Worm (Caenorhabditis elegans) whole organism, L1 larva: ENCODE results near the gene ndg-4.

Experiments
- C04F5.9 ChIP-seq: sonication (generic microtip); optimal IDR thresholded peaks from 2 replicates; lab custom pipeline; 2016; ENCODE audit warnings: missing genetic modification characterization, missing compliant biosample characterization
- C16A3.4 ChIP-seq: fragments of 150-350 bp; optimal IDR thresholded peaks from 2 replicates; lab custom pipeline; 2014; ENCODE audit warnings: missing biosample characterization, missing genetic modification characterization
- C34B4.2 ChIP-seq: sonication (generic microtip); optimal IDR thresholded peaks from 2 replicates; lab custom pipeline; 2017; ENCODE audit warnings: mild to moderate bottlenecking, missing genetic modification characterization, missing compliant biosample characterization
- F16B12.6 ChIP-seq: fragments of 150-350 bp; optimal IDR thresholded peaks from 2 replicates; lab custom pipeline; 2014; ENCODE audit warnings: missing biosample characterization, missing genetic modification characterization
- Y116A8C.19 ChIP-seq: sonication (generic microtip); optimal IDR thresholded peaks from 2 replicates; lab custom pipeline; 2016; ENCODE audit warnings: missing compliant biosample characterization, missing genetic modification characterization, borderline replicate concordance
- alr-1 ChIP-seq: fragments of 200-800 bp; sonication (Bioruptor generic); optimal IDR thresholded peaks from 2 replicates; lab custom pipeline; 2018; ENCODE audit warnings: borderline replicate concordance, mild to moderate bottlenecking, missing genetic modification characterization, missing compliant biosample characterization
- aly-2 ChIP-seq: fragments of 150-350 bp; optimal IDR thresholded peaks from 2 replicates; lab custom pipeline; 2014; ENCODE audit warnings: missing biosample characterization, missing genetic modification characterization
- ceh-63 ChIP-seq: fragments of 200-800 bp; sonication (Bioruptor generic); optimal IDR thresholded peaks from 2 replicates; lab custom pipeline; 2018; ENCODE audit warnings: mild to moderate bottlenecking, missing genetic modification characterization, missing compliant biosample characterization
- ceh-90 ChIP-seq: sonication (generic microtip); optimal IDR thresholded peaks from 2 replicates; lab custom pipeline; 2016; ENCODE audit warnings: missing genetic modification characterization, missing compliant biosample characterization
- dsc-1 ChIP-seq: sonication (generic microtip); optimal IDR thresholded peaks from 2 replicates; lab custom pipeline; 2016; ENCODE audit warnings: mild to moderate bottlenecking, missing genetic modification characterization, missing compliant biosample characterization
- efl-1 ChIP-seq, 4 experiments: fragments of 150-350 bp; optimal IDR thresholded peaks in 3 of 4; peaks in 1 of 4; 1 replicate in 1 of 4; 2 replicates in 3 of 4; lab custom pipeline; 2014; ENCODE audit warnings: missing biosample characterization in 2 of 4, missing genetic modification characterization in 2 of 4, missing genetic modification reagents in 2 of 4
- elt-3 ChIP-seq, 6 experiments: fragments of 150-350 bp in 1 of 6; sonication (generic microtip); optimal IDR thresholded peaks; 2 replicates each; lab custom pipeline; 2017 to 2018; ENCODE audit warnings: missing biosample characterization in 6 of 6, missing genetic modification characterization in 6 of 6, inconsistent platforms in 1 of 6
- ets-5 ChIP-seq: fragments of 200-800 bp; sonication (Bioruptor generic); IDR thresholded peaks from 2 replicates; pipeline ENCODE4 v1.3.6; 2022; ENCODE audit warnings: missing genetic modification characterization, missing compliant biosample characterization
- fkh-10 ChIP-seq: sonication (generic microtip); optimal IDR thresholded peaks from 2 replicates; lab custom pipeline; 2017; ENCODE audit warnings: missing biosample characterization, missing genetic modification reagents, missing genetic modification characterization
- fkh-4 ChIP-seq: sonication (generic microtip); optimal IDR thresholded peaks from 2 replicates; lab custom pipeline; 2016; ENCODE audit warnings: missing compliant biosample characterization, missing genetic modification characterization, borderline replicate concordance
- fkh-8 ChIP-seq: sonication (generic microtip); optimal IDR thresholded peaks from 2 replicates; lab custom pipeline; 2016; ENCODE audit warnings: mild to moderate bottlenecking, missing genetic modification characterization, missing compliant biosample characterization
- fos-1 ChIP-seq: fragments of 150-350 bp; optimal IDR thresholded peaks from 2 replicates; lab custom pipeline; 2014; ENCODE audit warnings: missing biosample characterization, missing genetic modification characterization
- grh-1 ChIP-seq: fragments of 200-800 bp; sonication (Bioruptor generic); IDR thresholded peaks from 2 replicates; pipeline ENCODE4 v1.3.6; 2022; ENCODE audit warnings: missing genetic modification reagents, missing genetic modification characterization, missing compliant biosample characterization
- hlh-4 ChIP-seq: sonication (generic microtip); optimal IDR thresholded peaks from 2 replicates; lab custom pipeline; 2016; ENCODE audit warnings: mild to moderate bottlenecking, missing genetic modification characterization, missing compliant biosample characterization
- irx-1 ChIP-seq: sonication (generic microtip); optimal IDR thresholded peaks from 2 replicates; lab custom pipeline; 2016; ENCODE audit warnings: missing genetic modification characterization, missing compliant biosample characterization
- isw-1 ChIP-seq: fragments of 200-800 bp; sonication (Bioruptor generic); IDR thresholded peaks from 2 replicates; pipeline ENCODE4 v1.3.6; 2022; ENCODE audit warnings: missing genetic modification characterization, missing compliant biosample characterization
- jun-1 ChIP-seq: fragments of 150-350 bp; optimal IDR thresholded peaks from 2 replicates; lab custom pipeline; 2014; ENCODE audit warnings: missing biosample characterization, missing genetic modification reagents, missing genetic modification characterization
- lin-13 ChIP-seq: fragments of 150-350 bp; optimal IDR thresholded peaks from 2 replicates; lab custom pipeline; 2014; ENCODE audit warnings: missing biosample characterization, missing genetic modification reagents, missing genetic modification characterization
- lin-14 ChIP-seq: fragments of 200-800 bp; sonication (Bioruptor generic); optimal IDR thresholded peaks from 2 replicates; lab custom pipeline; 2018; ENCODE audit warnings: mild to moderate bottlenecking, missing genetic modification characterization, moderate library complexity, missing compliant biosample characterization
- lin-39 ChIP-seq: fragments of 150-350 bp; optimal IDR thresholded peaks from 2 replicates; lab custom pipeline; 2014; ENCODE audit warnings: missing biosample characterization, missing genetic modification reagents, missing genetic modification characterization
- lir-3 ChIP-seq: sonication (generic microtip); optimal IDR thresholded peaks from 2 replicates; lab custom pipeline; 2016; ENCODE audit warnings: mild to moderate bottlenecking, missing genetic modification characterization, moderate library complexity, missing compliant biosample characterization; ENCODE audit not compliant: poor library complexity
- mdl-1 ChIP-seq, 2 experiments: fragments of 150-350 bp; optimal IDR thresholded peaks; 2 replicates each; lab custom pipeline; 2014 to 2017; ENCODE audit warnings: missing biosample characterization in 2 of 2, missing genetic modification characterization in 2 of 2, inconsistent platforms in 1 of 2
- nhr-237 ChIP-seq: fragments of 150-350 bp; optimal IDR thresholded peaks from 2 replicates; lab custom pipeline; 2014; ENCODE audit warnings: missing biosample characterization, missing genetic modification characterization
- nhr-71 ChIP-seq: sonication (generic microtip); optimal IDR thresholded peaks from 2 replicates; lab custom pipeline; 2016; ENCODE audit warnings: mild to moderate bottlenecking, missing genetic modification characterization, moderate library complexity, missing compliant biosample characterization
- nhr-77 ChIP-seq: fragments of 150-350 bp; optimal IDR thresholded peaks from 2 replicates; lab custom pipeline; 2014; ENCODE audit warnings: missing biosample characterization, missing genetic modification characterization
- nhr-84 ChIP-seq: sonication (generic microtip); optimal IDR thresholded peaks from 2 replicates; lab custom pipeline; 2017; ENCODE audit warnings: missing biosample characterization, missing genetic modification characterization
- nhr-85 ChIP-seq: sonication (generic microtip); peaks from one replicate; lab custom pipeline; 2016; ENCODE audit warnings: missing genetic modification characterization, inconsistent platforms, missing compliant biosample characterization
- nhr-90 ChIP-seq: sonication (generic microtip); optimal IDR thresholded peaks from 2 replicates; lab custom pipeline; 2016; ENCODE audit warnings: mild to moderate bottlenecking, missing genetic modification characterization, missing compliant biosample characterization; ENCODE audit not compliant: poor library complexity
- pqm-1 ChIP-seq: sonication (generic microtip); optimal IDR thresholded peaks from 3 replicates; lab custom pipeline; 2017; ENCODE audit warnings: missing biosample characterization, missing genetic modification characterization
- rnt-1 ChIP-seq: sonication (generic microtip); optimal IDR thresholded peaks from 2 replicates; lab custom pipeline; 2016; ENCODE audit warnings: mild to moderate bottlenecking, missing genetic modification characterization, moderate library complexity, missing compliant biosample characterization
- snu-23 ChIP-seq: sonication (generic microtip); optimal IDR thresholded peaks from 2 replicates; lab custom pipeline; 2016; ENCODE audit warnings: missing genetic modification characterization, missing compliant biosample characterization
- sox-4 ChIP-seq: sonication (generic microtip); optimal IDR thresholded peaks from 2 replicates; lab custom pipeline; 2016; ENCODE audit warnings: missing genetic modification characterization, missing compliant biosample characterization
- swsn-7 ChIP-seq: sonication (generic microtip); optimal IDR thresholded peaks from 2 replicates; lab custom pipeline; 2016; ENCODE audit warnings: missing genetic modification characterization, missing compliant biosample characterization
- tbx-2 ChIP-seq: sonication (generic microtip); optimal IDR thresholded peaks from 2 replicates; lab custom pipeline; 2016; ENCODE audit warnings: missing genetic modification characterization, missing compliant biosample characterization
- tlp-1 ChIP-seq: fragments of 150-350 bp; optimal IDR thresholded peaks from 2 replicates; lab custom pipeline; 2014; ENCODE audit warnings: missing biosample characterization, missing genetic modification characterization
- unc-86 ChIP-seq: sonication (generic microtip); optimal IDR thresholded peaks from 2 replicates; lab custom pipeline; 2016; ENCODE audit warnings: missing genetic modification characterization, missing compliant biosample characterization
- ztf-11 ChIP-seq, 2 experiments: sonication (generic microtip); optimal IDR thresholded peaks; 2 replicates each; lab custom pipeline; 2016 to 2017; ENCODE audit warnings: missing genetic modification characterization in 2 of 2, missing biosample characterization in 1 of 2, missing compliant biosample characterization in 1 of 2
- ztf-4 ChIP-seq: fragments of 150-350 bp; optimal IDR thresholded peaks from 2 replicates; lab custom pipeline; 2014; ENCODE audit warnings: missing biosample characterization, missing genetic modification characterization

Gene ndg-4

ce11 chrIII:4494541-4495010 is 27.4 kb upstream of the ndg-4 start (continued):
- TF ChIP-seq Y116A8C.19 (tag; lab: Kevin White, UChicago) (no peak), lin-14 (GFP tag; lab: Kevin White, UChicago) (peak; percentile 76), nhr-77 (peak; percentile 39), mdl-1 (tag; optimal IDR thresholded peaks at IDR 0.05; lab: Kevin White, UChicago) (peak in 1 of 2 experiments; percentile 69), ztf-11 (tag; optimal IDR thresholded peaks at IDR 0.05; lab: Kevin White, UChicago) (no peak), pqm-1 (tag; lab: Kevin White, UChicago) (no peak), C34B4.2 (tag; lab: Kevin White, UChicago) (no peak), irx-1 (tag; lab: Kevin White, UChicago) (no peak), sox-4 (tag; lab: Kevin White, UChicago) (no peak), unc-86 (tag; lab: Kevin White, UChicago) (no peak), efl-1 (optimal IDR thresholded peaks at IDR 0.05; lab: Kevin White, UChicago) (peak in 1 of 2 experiments; percentile 12), efl-1 (GFP tag; optimal IDR thresholded peaks at IDR 0.05 in 1 of 2; lab: Kevin White, UChicago) (peak in 1 of 2 experiments; percentile 22), elt-3 (tag; optimal IDR thresholded peaks at IDR 0.05; lab: Kevin White, UChicago) (peak in 4 of 6 experiments; percentile 50 to 99 (median 70)), C04F5.9 (tag; lab: Kevin White, UChicago) (no peak), F16B12.6 (no peak), ets-5 (GFP tag; lab: Robert Waterston, UW) (no peak), nhr-71 (tag; lab: Kevin White, UChicago) (peak; percentile 75), nhr-237 (tag; lab: Kevin White, UChicago) (no peak), grh-1 (GFP tag; lab: Robert Waterston, UW) (no peak), C16A3.4 (tag; lab: Kevin White, UChicago) (peak; percentile 41), fkh-4 (no peak), jun-1 (tag; lab: Kevin White, UChicago) (no peak), aly-2 (tag; lab: Kevin White, UChicago) (no peak), ceh-63 (GFP tag; lab: Kevin White, UChicago) (no peak), ceh-90 (tag; lab: Kevin White, UChicago) (no peak), fkh-8 (tag; lab: Kevin White, UChicago) (no peak), nhr-90 (tag; lab: Kevin White, UChicago) (peak; percentile 78), alr-1 (no peak), nhr-85 (tag; lab: Kevin White, UChicago) (peak; percentile 96), lin-39 (tag; lab: Kevin White, UChicago) (no peak), ztf-4 (tag; lab: Kevin White, UChicago) (no peak), nhr-84 (no peak), swsn-7 (tag; lab: Kevin White, UChicago) (no peak), lir-3 (no peak), isw-1 (no peak), fkh-10 (no peak), dsc-1 (tag; lab: Kevin White, UChicago) (no peak), rnt-1 (tag; lab: Kevin White, UChicago) (no peak), hlh-4 (tag; lab: Kevin White, UChicago) (no peak), snu-23 (GFP tag; lab: Kevin White, UChicago) (peak; percentile 75), fos-1 (tag; lab: Kevin White, UChicago) (no peak), lin-13 (no peak), tlp-1 (tag; lab: Kevin White, UChicago) (no peak), tbx-2 (tag; lab: Kevin White, UChicago) (peak; percentile 54)
- TF ChIP-seq, all 84 proteins: peak for 26
